Worm (Caenorhabditis elegans) whole organism, L4 larva: ENCODE results near the gene srg-45.
A peak's percentile ranks its signal among the peaks of the same experiment; 100 is the strongest.

Experiments used
- F37D6.2 ChIP-seq: sonication (generic microtip); optimal IDR thresholded peaks from 2 replicates; lab custom pipeline; 2016; ENCODE audit warnings: mild to moderate bottlenecking, missing genetic modification characterization, missing compliant biosample characterization
- F44E2.7 ChIP-seq: fragments of 200-800 bp; sonication (Bioruptor generic); IDR thresholded peaks from 2 replicates; pipeline ENCODE4 v2.1.2; 2022; ENCODE audit warnings: missing genetic modification characterization, missing compliant biosample characterization
- R02D3.7 ChIP-seq: fragments of 150-350 bp; sonication (generic microtip); optimal IDR thresholded peaks from 3 replicates; lab custom pipeline; 2014; ENCODE audit warnings: missing biosample characterization, missing genetic modification characterization
- T20F7.1 ChIP-seq: fragments of 200-800 bp; sonication (Bioruptor generic); optimal IDR thresholded peaks from 2 replicates; lab custom pipeline; 2018; ENCODE audit warnings: mild to moderate bottlenecking, missing genetic modification characterization, missing compliant biosample characterization
- Y48G9A.11 ChIP-seq: fragments of 200-800 bp; sonication (Bioruptor generic); IDR thresholded peaks from 2 replicates; pipeline ENCODE4 v1.3.6; 2022; ENCODE audit warnings: missing genetic modification reagents, missing genetic modification characterization, missing compliant biosample characterization
- Y75B8A.6 ChIP-seq: fragments of 200-800 bp; sonication (Bioruptor generic); IDR thresholded peaks from 2 replicates; pipeline ENCODE4 v1.3.6; 2022; ENCODE audit warnings: missing genetic modification reagents, missing genetic modification characterization, missing compliant biosample characterization
- aha-1 ChIP-seq: fragments of 150-350 bp; peaks from one replicate; lab custom pipeline; 2014; ENCODE audit warnings: missing biosample characterization, missing genetic modification characterization
- attf-4 ChIP-seq: sonication (generic microtip); optimal IDR thresholded peaks from 3 replicates; lab custom pipeline; 2017; ENCODE audit warnings: missing biosample characterization, missing genetic modification characterization
- ceh-20 ChIP-seq: fragments of 200-800 bp; sonication (Bioruptor generic); IDR thresholded peaks from 2 replicates; pipeline ENCODE4 v1.3.6; 2022; ENCODE audit warnings: missing genetic modification reagents, missing genetic modification characterization, missing compliant biosample characterization
- ceh-32 ChIP-seq: sonication (generic microtip); optimal IDR thresholded peaks from 2 replicates; lab custom pipeline; 2016; ENCODE audit warnings: mild to moderate bottlenecking, missing genetic modification characterization, missing compliant biosample characterization; ENCODE audit not compliant: poor library complexity
- ces-1 ChIP-seq: fragments of 150-350 bp; sonication (generic microtip); optimal IDR thresholded peaks from 4 replicates; lab custom pipeline; 2014; ENCODE audit warnings: missing biosample characterization, missing genetic modification reagents, missing genetic modification characterization
- ctbp-1 ChIP-seq: fragments of 200-800 bp; sonication (Bioruptor generic); IDR thresholded peaks from 2 replicates; pipeline ENCODE4 v1.3.6; 2022; ENCODE audit warnings: missing genetic modification reagents, missing genetic modification characterization, missing compliant biosample characterization
- daf-19 ChIP-seq: fragments of 200-800 bp; sonication (Bioruptor generic); conservative IDR thresholded peaks from 2 replicates; pipeline ENCODE4 v1.3.6; 2022; ENCODE audit warnings: missing genetic modification characterization, missing compliant biosample characterization
- dmd-6 ChIP-seq: fragments of 200-800 bp; sonication (Bioruptor generic); IDR thresholded peaks from 2 replicates; pipeline ENCODE4 v1.3.6; 2022; ENCODE audit warnings: missing genetic modification reagents, missing genetic modification characterization, missing compliant biosample characterization
- dpl-1 ChIP-seq: fragments of 150-350 bp; optimal IDR thresholded peaks from 2 replicates; lab custom pipeline; 2014; ENCODE audit warnings: missing biosample characterization, missing genetic modification reagents, missing genetic modification characterization
- egl-43 ChIP-seq: fragments of 200-800 bp; sonication (Bioruptor generic); IDR thresholded peaks from 2 replicates; pipeline ENCODE4 v1.3.6; 2022; ENCODE audit warnings: missing genetic modification reagents, missing genetic modification characterization, missing compliant biosample characterization
- fkh-10 ChIP-seq: fragments of 150-350 bp; optimal IDR thresholded peaks from 2 replicates; lab custom pipeline; 2014; ENCODE audit warnings: missing biosample characterization, missing genetic modification reagents, missing genetic modification characterization
- hlh-11 ChIP-seq: fragments of 200-800 bp; sonication (Bioruptor generic); optimal IDR thresholded peaks from 2 replicates; lab custom pipeline; 2018; ENCODE audit warnings: mild to moderate bottlenecking, missing genetic modification characterization, missing compliant biosample characterization
- hmg-1.1 ChIP-seq: fragments of 200-800 bp; sonication (Bioruptor generic); IDR thresholded peaks from 2 replicates; pipeline ENCODE4 v1.3.6; 2022; ENCODE audit warnings: missing genetic modification reagents, missing genetic modification characterization, missing compliant biosample characterization
- jun-1 ChIP-seq: fragments of 150-350 bp; optimal IDR thresholded peaks from 2 replicates; lab custom pipeline; 2014; ENCODE audit warnings: missing biosample characterization, missing genetic modification reagents, missing genetic modification characterization
- lim-7 ChIP-seq: fragments of 200-800 bp; sonication (Bioruptor generic); IDR thresholded peaks from 2 replicates; pipeline ENCODE4 v1.3.6; 2022; ENCODE audit warnings: missing genetic modification characterization, missing compliant biosample characterization
- lin-15B ChIP-seq: fragments of 150-350 bp; sonication (generic microtip); optimal IDR thresholded peaks from 3 replicates; lab custom pipeline; 2014; ENCODE audit warnings: missing biosample characterization, missing genetic modification characterization
- lin-29 ChIP-seq: fragments of 200-800 bp; sonication (Bioruptor generic); IDR thresholded peaks from 2 replicates; pipeline ENCODE4 v1.3.6; 2022; ENCODE audit warnings: missing genetic modification reagents, missing genetic modification characterization, missing compliant biosample characterization
- lin-38 ChIP-seq: fragments of 200-800 bp; sonication (Bioruptor generic); IDR thresholded peaks from 2 replicates; pipeline ENCODE4 v1.3.6; 2022; ENCODE audit warnings: missing genetic modification reagents, missing genetic modification characterization, missing compliant biosample characterization
- lin-39 ChIP-seq: fragments of 150-350 bp; optimal IDR thresholded peaks from 2 replicates; lab custom pipeline; 2014; ENCODE audit warnings: missing biosample characterization, missing genetic modification reagents, missing genetic modification characterization
- lir-3 ChIP-seq: sonication (generic microtip); optimal IDR thresholded peaks from 2 replicates; lab custom pipeline; 2016; ENCODE audit warnings: mild to moderate bottlenecking, missing genetic modification characterization, missing compliant biosample characterization
- lsy-2 ChIP-seq, 2 experiments: fragments of 150-350 bp in 1 of 2; sonication (generic microtip) in 1 of 2; optimal IDR thresholded peaks; 2 replicates each; lab custom pipeline; 2014 to 2017; ENCODE audit warnings: missing biosample characterization in 2 of 2, missing genetic modification characterization in 2 of 2
- madf-5 ChIP-seq, 2 experiments: fragments of 200-800 bp; sonication (Bioruptor generic); IDR thresholded peaks; 2 replicates each; pipeline ENCODE4 v1.3.6; 2022; ENCODE audit warnings: missing compliant biosample characterization in 2 of 2, missing genetic modification characterization in 2 of 2
- mdl-1 ChIP-seq, 2 experiments: fragments of 150-350 bp in 1 of 2; sonication (generic microtip) in 1 of 2; optimal IDR thresholded peaks; 2 replicates each; lab custom pipeline; 2014 to 2017; ENCODE audit warnings: missing biosample characterization in 2 of 2, missing genetic modification characterization in 2 of 2
- mdt-29 ChIP-seq: fragments of 200-800 bp; sonication (Bioruptor generic); IDR thresholded peaks from 2 replicates; pipeline ENCODE4 v1.3.6; 2022; ENCODE audit warnings: missing genetic modification reagents, missing genetic modification characterization, missing compliant biosample characterization
- mep-1 ChIP-seq: fragments of 150-350 bp; sonication (generic microtip); optimal IDR thresholded peaks from 3 replicates; lab custom pipeline; 2014; ENCODE audit warnings: missing biosample characterization, missing genetic modification characterization
- mxl-2 ChIP-seq: fragments of 200-800 bp; sonication (Bioruptor generic); conservative IDR thresholded peaks from 2 replicates; pipeline ENCODE4 v1.3.6; 2022; ENCODE audit warnings: missing genetic modification reagents, missing genetic modification characterization, missing compliant biosample characterization
- nhr-10 ChIP-seq: fragments of 150-350 bp; optimal IDR thresholded peaks from 2 replicates; lab custom pipeline; 2014; ENCODE audit warnings: missing biosample characterization, missing genetic modification characterization
- nhr-102 ChIP-seq: sonication (generic microtip); optimal IDR thresholded peaks from 2 replicates; lab custom pipeline; 2016; ENCODE audit warnings: mild to moderate bottlenecking, missing genetic modification characterization, moderate library complexity, missing compliant biosample characterization
- nhr-11 ChIP-seq: fragments of 150-350 bp; optimal IDR thresholded peaks from 2 replicates; lab custom pipeline; 2014; ENCODE audit warnings: missing biosample characterization, missing genetic modification characterization
- nhr-237 ChIP-seq: sonication (generic microtip); optimal IDR thresholded peaks from 2 replicates; lab custom pipeline; 2017; ENCODE audit warnings: missing biosample characterization, missing genetic modification characterization
- nhr-41 ChIP-seq: fragments of 200-800 bp; sonication (Bioruptor generic); IDR thresholded peaks from 2 replicates; pipeline ENCODE4 v1.3.6; 2022; ENCODE audit warnings: missing genetic modification reagents, missing genetic modification characterization, missing compliant biosample characterization
- nhr-6 ChIP-seq: fragments of 150-350 bp; optimal IDR thresholded peaks from 2 replicates; lab custom pipeline; 2014; ENCODE audit warnings: missing biosample characterization, missing genetic modification characterization
- nhr-76 ChIP-seq: fragments of 150-350 bp; optimal IDR thresholded peaks from 2 replicates; lab custom pipeline; 2014; ENCODE audit warnings: missing biosample characterization, missing genetic modification characterization
- nhr-77 ChIP-seq: fragments of 150-350 bp; optimal IDR thresholded peaks from 2 replicates; lab custom pipeline; 2014; ENCODE audit warnings: missing biosample characterization, missing genetic modification characterization
- pha-4 ChIP-seq, 2 experiments: fragments of 150-350 bp in 1 of 2; fragments of 200-800 bp in 1 of 2; sonication (Bioruptor generic) in 1 of 2; IDR thresholded peaks in 1 of 2; optimal IDR thresholded peaks in 1 of 2; 2 replicates each; pipeline versions ENCODE4 v1.3.6 to Lab custom; 2014 to 2022; ENCODE audit warnings: missing genetic modification characterization in 2 of 2, missing genetic modification reagents in 2 of 2, missing biosample characterization in 1 of 2, missing compliant biosample characterization in 1 of 2
- pqm-1 ChIP-seq: sonication (generic microtip); optimal IDR thresholded peaks from 2 replicates; lab custom pipeline; 2017; ENCODE audit warnings: missing biosample characterization, missing genetic modification characterization
- rbr-2 ChIP-seq: sonication (generic microtip); optimal IDR thresholded peaks from 2 replicates; lab custom pipeline; 2016; ENCODE audit warnings: missing genotype, missing genetic modification characterization, missing compliant biosample characterization
- skn-1 ChIP-seq: fragments of 150-350 bp; optimal IDR thresholded peaks from 2 replicates; lab custom pipeline; 2014; ENCODE audit warnings: missing biosample characterization, missing genetic modification characterization
- snpc-1.2 ChIP-seq: fragments of 200-800 bp; sonication (Bioruptor generic); IDR thresholded peaks from 2 replicates; pipeline ENCODE4 v1.3.6; 2022; ENCODE audit warnings: missing genetic modification reagents, missing genetic modification characterization, missing compliant biosample characterization
- spr-1 ChIP-seq: sonication (generic microtip); optimal IDR thresholded peaks from 2 replicates; lab custom pipeline; 2016; ENCODE audit warnings: mild to moderate bottlenecking, missing genetic modification characterization, missing compliant biosample characterization
- spr-3 ChIP-seq: fragments of 200-800 bp; sonication (Bioruptor generic); optimal IDR thresholded peaks from 2 replicates; lab custom pipeline; 2018; ENCODE audit warnings: mild to moderate bottlenecking, missing genetic modification characterization, missing compliant biosample characterization
- tra-1 ChIP-seq: fragments of 200-800 bp; sonication (Bioruptor generic); IDR thresholded peaks from 2 replicates; pipeline ENCODE4 v1.3.6; 2022; ENCODE audit warnings: missing genetic modification reagents, missing genetic modification characterization, missing compliant biosample characterization
- unc-62 ChIP-seq, 3 experiments: fragments of 150-350 bp in 1 of 3; sonication (generic microtip); optimal IDR thresholded peaks in 2 of 3; peaks in 1 of 3; 1 replicate in 1 of 3; 2 replicates in 2 of 3; lab custom pipeline; 2014 to 2017; ENCODE audit warnings: missing biosample characterization in 3 of 3, missing genetic modification characterization in 3 of 3, missing genetic modification reagents in 3 of 3, missing genotype in 1 of 3
- zag-1 ChIP-seq: fragments of 150-350 bp; optimal IDR thresholded peaks from 2 replicates; lab custom pipeline; 2014; ENCODE audit warnings: missing biosample characterization, missing genetic modification characterization
- ztf-7 ChIP-seq: fragments of 150-350 bp; optimal IDR thresholded peaks from 2 replicates; lab custom pipeline; 2014; ENCODE audit warnings: missing biosample characterization, missing genetic modification characterization

Gene srg-45

DNA sequence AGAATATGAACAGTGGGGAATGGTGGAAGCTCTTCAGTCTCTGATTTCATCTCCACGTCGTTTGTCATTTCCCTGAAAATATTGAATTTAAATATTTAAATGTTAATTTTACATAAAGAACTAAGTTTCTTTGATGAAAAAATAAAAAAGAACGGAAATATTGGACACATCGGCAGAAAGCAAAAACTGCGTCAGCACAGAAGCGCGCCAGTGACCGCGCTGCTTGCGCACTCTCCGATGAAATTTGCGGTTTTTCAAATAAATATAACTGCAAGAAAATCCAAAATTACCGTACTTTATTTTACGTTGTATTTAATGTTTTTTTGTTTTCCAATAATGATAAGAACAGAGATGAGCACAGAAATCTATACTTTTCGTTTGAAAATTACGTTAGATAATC is 15.7 kb upstream of the srg-45 start, which contains the start of the genes srpa-68 and srh-16:
TSS of gene srpa-68 (minus strand) at position 72 of the 400 bp plus-strand sequence.
TSS of gene srh-16 (plus strand) at position 275 of the 400 bp plus-strand sequence.
- TF ChIP-seq pha-4 (GFP tag; IDR thresholded peaks at IDR 0.05; lab: Robert Waterston, UW): peak; percentile 80; the same call in 1 of the 2 replicates
- TF ChIP-seq pha-4 (tag; optimal IDR thresholded peaks at IDR 0.05; lab: Kevin White, UChicago): no peak
- peak in 1 of 2 experiments; percentile 8 for TF ChIP-seq mdl-1 (tag; optimal IDR thresholded peaks at IDR 0.05; lab: Kevin White, UChicago)
- no peak for TF ChIP-seq R02D3.7 (tag; lab: Kevin White, UChicago)
- no peak for TF ChIP-seq attf-4
- TF ChIP-seq nhr-11 (tag; lab: Kevin White, UChicago): peak; percentile 56
- peak; percentile 14 for TF ChIP-seq nhr-76
- peak; percentile 88 for TF ChIP-seq lin-38 (GFP tag; lab: Robert Waterston, UW)
- no peak for TF ChIP-seq nhr-237
- peak; percentile 93 for TF ChIP-seq nhr-102 (tag; lab: Kevin White, UChicago)
- TF ChIP-seq dmd-6: peak; percentile 79
- peak; percentile 71 for TF ChIP-seq F37D6.2 (tag; lab: Kevin White, UChicago)
- no peak for TF ChIP-seq ces-1 (GFP tag; lab: Kevin White, UChicago)
- TF ChIP-seq daf-19 (GFP tag; lab: Robert Waterston, UW): 0 out of 2 replicates have a peak, but pooled peaks have one; percentile 17
- TF ChIP-seq Y48G9A.11 (GFP tag; lab: Robert Waterston, UW): peak; percentile 86
- TF ChIP-seq rbr-2 (tag; lab: Kevin White, UChicago): peak; percentile 89
- TF ChIP-seq lin-29 (GFP tag; lab: Robert Waterston, UW): peak; percentile 63
- TF ChIP-seq lir-3 (tag; lab: Kevin White, UChicago): peak; percentile 36
- TF ChIP-seq hlh-11 (tag; lab: Kevin White, UChicago): peak; percentile 80
- no peak for TF ChIP-seq nhr-10 (tag; lab: Kevin White, UChicago)
- TF ChIP-seq nhr-77 (tag; lab: Kevin White, UChicago): peak; percentile 37
- peak; percentile 97 for TF ChIP-seq aha-1 (tag; lab: Kevin White, UChicago)
- 0 out of 2 replicates have a peak, but pooled peaks have one; percentile 26 for TF ChIP-seq mdt-29 (GFP tag; lab: Robert Waterston, UW)
- peak; percentile 81 for TF ChIP-seq spr-1 (tag; lab: Kevin White, UChicago)
- TF ChIP-seq ceh-32 (tag; lab: Kevin White, UChicago): peak; percentile 26
- TF ChIP-seq tra-1 (GFP tag; lab: Robert Waterston, UW): 0 out of 2 replicates have a peak, but pooled peaks have one; percentile 21
- TF ChIP-seq ceh-20 (GFP tag; lab: Robert Waterston, UW): peak; percentile 87
- TF ChIP-seq F44E2.7 (GFP tag; lab: Robert Waterston, UW): no peak
- no peak for TF ChIP-seq lim-7 (GFP tag; lab: Robert Waterston, UW)
- TF ChIP-seq lsy-2 (tag; optimal IDR thresholded peaks at IDR 0.05; lab: Kevin White, UChicago): peak; percentile 22 to 94
- no peak for TF ChIP-seq Y75B8A.6 (GFP tag; lab: Robert Waterston, UW)
- TF ChIP-seq madf-5 (GFP tag; IDR thresholded peaks at IDR 0.05; lab: Robert Waterston, UW): no peak
- TF ChIP-seq hmg-1.1 (GFP tag; lab: Robert Waterston, UW): peak; percentile 86
- TF ChIP-seq fkh-10: peak; percentile 46
- TF ChIP-seq jun-1 (tag; lab: Kevin White, UChicago): peak; percentile 57
- peak; percentile 37 for TF ChIP-seq lin-15B (tag; lab: Kevin White, UChicago)
- TF ChIP-seq egl-43 (GFP tag; lab: Robert Waterston, UW): 0 out of 2 replicates have a peak, but pooled peaks have one; percentile 53
- no peak for TF ChIP-seq nhr-41 (GFP tag; lab: Robert Waterston, UW)
- TF ChIP-seq pqm-1: peak; percentile 28
- TF ChIP-seq dpl-1: peak; percentile 99
- TF ChIP-seq snpc-1.2 (GFP tag; lab: Robert Waterston, UW): peak; percentile 61; the same call in 1 of the 2 replicates
- TF ChIP-seq spr-3 (GFP tag; lab: Kevin White, UChicago): peak; percentile 17
- TF ChIP-seq skn-1 (tag; lab: Kevin White, UChicago): no peak
- TF ChIP-seq zag-1 (tag; lab: Kevin White, UChicago): no peak
- TF ChIP-seq mep-1 (tag; lab: Kevin White, UChicago): peak; percentile 90
- peak; percentile 86 for TF ChIP-seq T20F7.1
- TF ChIP-seq nhr-6 (tag; lab: Kevin White, UChicago): peak; percentile 97
- no peak for TF ChIP-seq lin-39 (tag; lab: Kevin White, UChicago)
- TF ChIP-seq mxl-2 (GFP tag; lab: Robert Waterston, UW): no peak
- TF ChIP-seq ztf-7 (tag; lab: Kevin White, UChicago): peak; percentile 74
- TF ChIP-seq ctbp-1 (GFP tag; lab: Robert Waterston, UW): peak; percentile 67
- no peak for TF ChIP-seq unc-62 (GFP tag; optimal IDR thresholded peaks at IDR 0.05 in 1 of 2; lab: Kevin White, UChicago)
- TF ChIP-seq unc-62 (tag; optimal IDR thresholded peaks at IDR 0.05; lab: Kevin White, UChicago): no peak
